Worm (Caenorhabditis elegans): Measurements from ENCODE around the gene tba-7.

DNA sequence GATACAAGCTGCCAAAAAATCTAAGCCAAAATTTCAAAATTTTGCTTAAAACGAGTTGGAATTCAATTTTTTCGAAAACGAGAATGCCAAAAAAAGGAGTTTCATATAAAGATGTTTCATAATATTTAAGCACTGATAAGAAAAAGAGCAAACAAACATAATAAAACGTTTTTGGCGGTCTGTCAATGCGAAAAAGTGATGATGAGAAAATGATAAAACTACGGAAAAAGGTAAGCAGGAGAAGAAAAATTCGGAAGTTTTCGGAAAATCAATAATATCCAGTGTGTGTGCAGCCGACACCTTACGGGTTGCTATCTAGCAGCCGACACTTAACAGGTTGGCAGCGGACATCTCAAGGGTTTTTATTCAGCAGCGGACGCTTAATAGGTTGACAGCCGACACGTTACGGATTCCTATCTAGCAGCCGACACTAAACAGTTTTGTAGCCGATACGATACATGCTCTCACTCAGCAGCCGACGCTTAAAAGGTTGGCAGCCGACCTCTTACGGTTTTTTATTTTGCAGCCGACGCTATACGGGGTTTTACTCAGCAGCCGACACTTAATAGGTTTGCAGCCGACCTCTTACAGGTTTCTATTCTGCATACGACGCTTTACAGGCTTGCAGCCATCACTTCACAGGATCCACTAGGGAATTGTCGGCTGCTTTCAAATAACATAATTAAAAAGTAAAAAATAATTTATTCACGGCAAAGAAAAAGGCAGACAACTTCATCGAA is 781 bp upstream of the tba-7 start:
- TF ChIP-seq flt-1 (GFP tag; IDR thresholded peaks at IDR 0.05) (no peak), ztf-23 (GFP tag; IDR thresholded peaks at IDR 0.05) (no peak), cog-1 (tag; optimal IDR thresholded peaks at IDR 0.05) (no peak), med-1 (GFP tag; optimal IDR thresholded peaks at IDR 0.05; ENCODE audit: insufficient read depth) (no peak), T22C8.4 (GFP tag; IDR thresholded peaks at IDR 0.05) (no peak; the same call in 1 of the 2 replicates), ztf-29 (GFP tag; IDR thresholded peaks at IDR 0.05) (no peak), tab-1 (GFP tag; IDR thresholded peaks at IDR 0.05) (no peak)

Measured in whole organism, midembryonic.